Worm (Caenorhabditis elegans) whole organism, L4/young adult: ENCODE results near the gene srsx-12.

Experiments
- W03F9.2 ChIP-seq: fragments of 150-350 bp; optimal IDR thresholded peaks from 2 replicates; lab custom pipeline; 2014; ENCODE audit warnings: missing biosample characterization, missing genetic modification characterization
- him-1 ChIP-seq: sonication (generic microtip); optimal IDR thresholded peaks from 2 replicates; lab custom pipeline; 2016; ENCODE audit warnings: missing genotype, missing genetic modification reagents, missing genetic modification characterization, missing compliant biosample characterization

DNA sequence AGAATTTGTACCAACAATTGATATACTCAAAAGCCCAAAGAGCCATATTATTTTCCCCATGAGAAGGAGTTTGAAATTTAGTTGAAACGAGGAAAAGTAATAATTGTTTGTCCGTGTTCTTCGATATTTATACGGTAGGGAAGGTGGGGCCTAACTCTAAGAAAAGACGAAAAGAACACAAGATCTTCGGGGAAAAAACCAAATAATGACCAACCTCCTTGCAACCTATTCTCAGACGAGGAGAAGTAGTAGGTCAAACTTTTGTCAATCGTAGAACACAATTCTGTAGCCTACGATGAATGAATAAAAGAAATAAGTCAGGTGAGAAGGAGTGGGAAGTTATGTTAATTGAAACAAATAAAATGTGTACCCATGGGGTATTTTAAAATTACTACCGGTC lies 6.3 kb upstream of the srsx-12 start, which contains the start of gene ncx-8:
- TF ChIP-seq W03F9.2 (tag; lab: Kevin White, UChicago) = no peak
- no peak for TF ChIP-seq him-1 (tag; lab: Kevin White, UChicago)
